Fruit fly (Drosophila melanogaster) whole organism, embryonic: ENCODE results near the gene Drsl2.
A peak's percentile ranks its signal among the peaks of the same experiment; 100 is the strongest.

ENCODE experiments used
- BtbVII ChIP-seq: fragments of 200-800 bp; sonication (Bioruptor generic); optimal IDR thresholded peaks from 3 replicates; lab custom pipeline; 2017; ENCODE audit warnings: missing biosample characterization, mild to moderate bottlenecking, missing genetic modification characterization
- CG11696 ChIP-seq: fragments of 200-800 bp; sonication (Bioruptor generic); IDR thresholded peaks from 2 replicates; pipeline ENCODE4 v1.3.6; 2022; ENCODE audit warnings: missing biosample characterization, missing genetic modification characterization
- CG12744 ChIP-seq: fragments of 200-800 bp; sonication (Bioruptor generic); optimal IDR thresholded peaks from 2 replicates; lab custom pipeline; 2016; ENCODE audit warnings: missing biosample characterization, missing genetic modification characterization
- CG12769 ChIP-seq: fragments of 200-800 bp; sonication (Bioruptor generic); optimal IDR thresholded peaks from 2 replicates; lab custom pipeline; 2019; ENCODE audit warnings: missing biosample characterization, mild to moderate bottlenecking, missing genetic modification characterization, moderate library complexity
- CG13775 ChIP-seq: fragments of 200-800 bp; sonication (Bioruptor generic); optimal IDR thresholded peaks from 3 replicates; lab custom pipeline; 2017; ENCODE audit warnings: missing biosample characterization, mild to moderate bottlenecking, missing genetic modification characterization
- CG15269 ChIP-seq: fragments of 200-800 bp; sonication (Bioruptor generic); optimal IDR thresholded peaks from 2 replicates; lab custom pipeline; 2018; ENCODE audit warnings: missing biosample characterization, mild to moderate bottlenecking, missing genetic modification characterization, moderate library complexity
- CG1603 ChIP-seq: fragments of 200-800 bp; sonication (Bioruptor generic); optimal IDR thresholded peaks from 2 replicates; lab custom pipeline; 2019; ENCODE audit warnings: missing biosample characterization, mild to moderate bottlenecking, missing genetic modification characterization, moderate library complexity
- CG17568 ChIP-seq: fragments of 200-800 bp; sonication (Bioruptor generic); optimal IDR thresholded peaks from 2 replicates; lab custom pipeline; 2018; ENCODE audit warnings: missing biosample characterization, mild to moderate bottlenecking, missing genetic modification characterization, moderate library complexity
- CG17912 ChIP-seq: fragments of 200-800 bp; sonication (Bioruptor generic); optimal IDR thresholded peaks from 2 replicates; lab custom pipeline; 2018; ENCODE audit warnings: missing biosample characterization, mild to moderate bottlenecking, missing genetic modification characterization
- CG18476 ChIP-seq: fragments of 200-800 bp; sonication (Bioruptor generic); optimal IDR thresholded peaks from 2 replicates; lab custom pipeline; 2016; ENCODE audit warnings: missing biosample characterization, mild to moderate bottlenecking, missing genetic modification characterization
- CG2712 ChIP-seq: fragments of 200-800 bp; optimal IDR thresholded peaks from 3 replicates; lab custom pipeline; 2019; ENCODE audit warnings: missing biosample characterization, mild to moderate bottlenecking, missing genetic modification characterization, moderate library complexity
- CG2889 ChIP-seq: fragments of 200-800 bp; sonication (Bioruptor generic); IDR thresholded peaks from 3 replicates; pipeline ENCODE4 v1.3.6; 2022; ENCODE audit warnings: missing biosample characterization, missing genetic modification characterization
- CG31388 ChIP-seq: fragments of 200-800 bp; sonication (Bioruptor generic); optimal IDR thresholded peaks from 2 replicates; lab custom pipeline; 2016; ENCODE audit warnings: missing biosample characterization, missing genetic modification characterization
- CG34224 ChIP-seq: fragments of 200-800 bp; sonication (Bioruptor generic); IDR thresholded peaks from 3 replicates; pipeline ENCODE4 v1.3.6; 2022; ENCODE audit warnings: missing biosample characterization, missing genetic modification characterization; ENCODE audit not compliant: partially characterized antibody
- CG34422 ChIP-seq: fragments of 200-800 bp; sonication (Bioruptor generic); IDR thresholded peaks from 3 replicates; pipeline ENCODE4 v1.3.6; 2022; ENCODE audit warnings: missing biosample characterization, missing genetic modification characterization
- CG4404 ChIP-seq: fragments of 200-800 bp; sonication (Bioruptor generic); IDR thresholded peaks from 2 replicates; pipeline ENCODE4 v1.3.6; 2022; ENCODE audit warnings: missing biosample characterization, missing genetic modification characterization
- CG5180 ChIP-seq: fragments of 200-800 bp; sonication (Bioruptor generic); optimal IDR thresholded peaks from 3 replicates; lab custom pipeline; 2017; ENCODE audit warnings: missing biosample characterization, missing genetic modification characterization, mild to moderate bottlenecking, moderate library complexity, missing genetic modification reagents
- CG5953 ChIP-seq: fragments of 200-800 bp; sonication (Bioruptor generic); IDR thresholded peaks from 2 replicates; pipeline ENCODE4 v1.3.6; 2022; ENCODE audit warnings: missing biosample characterization, missing genetic modification characterization
- CG6791 ChIP-seq: fragments of 200-800 bp; sonication (Bioruptor generic); IDR thresholded peaks from 3 replicates; pipeline ENCODE4 v1.3.6; 2022; ENCODE audit warnings: missing biosample characterization, missing genetic modification characterization; ENCODE audit not compliant: partially characterized antibody
- Dbx ChIP-seq: fragments of 200-800 bp; sonication (Bioruptor generic); IDR thresholded peaks from 3 replicates; pipeline ENCODE4 v1.3.6; 2022; ENCODE audit warnings: missing biosample characterization, missing genetic modification characterization
- Dip3 ChIP-seq: fragments of 200-800 bp; sonication (Bioruptor generic); optimal IDR thresholded peaks from 3 replicates; lab custom pipeline; 2016; ENCODE audit warnings: missing biosample characterization, missing genetic modification characterization
- Dref ChIP-seq: fragments of 200-800 bp; sonication (Bioruptor generic); IDR thresholded peaks from 2 replicates; pipeline ENCODE4 v1.3.6; 2022; ENCODE audit warnings: missing biosample characterization, missing genetic modification characterization
- Elba2 ChIP-seq: fragments of 200-800 bp; sonication (Bioruptor generic); optimal IDR thresholded peaks from 3 replicates; lab custom pipeline; 2016; ENCODE audit warnings: missing biosample characterization, missing genetic modification characterization
- Fer2 ChIP-seq: fragments of 200-800 bp; sonication (Bioruptor generic); optimal IDR thresholded peaks from 2 replicates; lab custom pipeline; 2018; ENCODE audit warnings: missing biosample characterization, mild to moderate bottlenecking, missing genetic modification characterization, moderate library complexity
- MBD-R2 ChIP-seq: fragments of 200-800 bp; sonication (Bioruptor generic); IDR thresholded peaks from 2 replicates; pipeline ENCODE4 v1.3.6; 2022; ENCODE audit warnings: missing biosample characterization, missing genetic modification characterization
- Nf-YB ChIP-seq: fragments of 200-800 bp; sonication (Bioruptor generic); optimal IDR thresholded peaks from 3 replicates; lab custom pipeline; 2019; ENCODE audit warnings: missing biosample characterization, mild to moderate bottlenecking, missing genetic modification characterization, moderate library complexity
- Side ChIP-seq: fragments of 200-800 bp; sonication (Bioruptor generic); optimal IDR thresholded peaks from 2 replicates; lab custom pipeline; 2016; ENCODE audit warnings: missing biosample characterization, missing genetic modification characterization
- Sox100B ChIP-seq: fragments of 200-800 bp; sonication (Bioruptor generic); optimal IDR thresholded peaks from 3 replicates; lab custom pipeline; 2018; ENCODE audit warnings: missing biosample characterization, mild to moderate bottlenecking, missing genetic modification characterization
- Taf1 ChIP-seq: fragments of 200-800 bp; sonication (Bioruptor generic); IDR thresholded peaks from 2 replicates; pipeline ENCODE4 v1.3.6; 2022; ENCODE audit warnings: missing biosample characterization, missing genetic modification characterization
- Usf ChIP-seq: fragments of 200-800 bp; sonication (Bioruptor generic); optimal IDR thresholded peaks from 2 replicates; lab custom pipeline; 2017; ENCODE audit warnings: missing genotype, missing biosample characterization, missing genetic modification characterization
- Xrp1 ChIP-seq: fragments of 200-800 bp; sonication (Bioruptor generic); IDR thresholded peaks from 2 replicates; pipeline ENCODE4 v1.3.6; 2022; ENCODE audit warnings: missing biosample characterization, missing genetic modification characterization
- al ChIP-seq: fragments of 200-800 bp; sonication (Bioruptor generic); IDR thresholded peaks from 2 replicates; pipeline ENCODE4 v1.3.6; 2022; ENCODE audit warnings: missing biosample characterization, missing genetic modification characterization
- bab2 ChIP-seq: fragments of 200-800 bp; sonication (Bioruptor generic); optimal IDR thresholded peaks from 2 replicates; lab custom pipeline; 2016; ENCODE audit warnings: missing biosample characterization, missing genetic modification characterization
- br ChIP-seq: fragments of >200 bp; optimal IDR thresholded peaks from 2 replicates; lab custom pipeline; 2017
- chinmo ChIP-seq: fragments of 200-800 bp; sonication (Bioruptor generic); IDR thresholded peaks from 4 replicates; pipeline ENCODE4 v1.3.6; 2022; ENCODE audit warnings: missing biosample characterization, missing genetic modification characterization; ENCODE audit not compliant: partially characterized antibody
- crol ChIP-seq: fragments of 200-800 bp; sonication (Bioruptor generic); IDR thresholded peaks from 2 replicates; pipeline ENCODE4 v1.3.6; 2022; ENCODE audit warnings: missing biosample characterization, missing genetic modification characterization
- disco-r ChIP-seq: fragments of 200-800 bp; sonication (Bioruptor generic); optimal IDR thresholded peaks from 2 replicates; lab custom pipeline; 2016; ENCODE audit warnings: missing biosample characterization, missing genetic modification characterization
- exex ChIP-seq: fragments of 200-800 bp; sonication (Bioruptor generic); optimal IDR thresholded peaks from 4 replicates; lab custom pipeline; 2018; ENCODE audit warnings: missing biosample characterization, mild to moderate bottlenecking, missing genetic modification characterization, moderate library complexity
- gem ChIP-seq: fragments of 200-800 bp; sonication (Bioruptor generic); optimal IDR thresholded peaks from 2 replicates; lab custom pipeline; 2019; ENCODE audit warnings: missing biosample characterization, mild to moderate bottlenecking, missing genetic modification characterization, moderate library complexity
- gsb ChIP-seq: fragments of 200-800 bp; sonication (Bioruptor generic); IDR thresholded peaks from 2 replicates; pipeline ENCODE4 v1.3.6; 2022; ENCODE audit warnings: missing biosample characterization, missing genetic modification characterization
- jing ChIP-seq: fragments of 200-800 bp; sonication (Bioruptor generic); optimal IDR thresholded peaks from 2 replicates; lab custom pipeline; 2018; ENCODE audit warnings: missing biosample characterization, mild to moderate bottlenecking, missing genetic modification characterization
- phol ChIP-seq: fragments of 200-800 bp; sonication (Bioruptor generic); optimal IDR thresholded peaks from 3 replicates; lab custom pipeline; 2018; ENCODE audit warnings: missing biosample characterization, mild to moderate bottlenecking, missing genetic modification characterization, moderate library complexity
- sc ChIP-seq, 3 experiments: fragments of >200 bp in 2 of 3; fragments of 200-800 bp in 1 of 3; sonication (Bioruptor generic) in 1 of 3; optimal IDR thresholded peaks; 2 replicates in 2 of 3; 3 replicates in 1 of 3; lab custom pipeline; 2017; ENCODE audit warnings: mild to moderate bottlenecking in 1 of 3, missing biosample characterization in 1 of 3, missing genetic modification characterization in 1 of 3, missing genetic modification reagents in 1 of 3
- shn ChIP-seq: fragments of 200-800 bp; sonication (Bioruptor generic); optimal IDR thresholded peaks from 3 replicates; lab custom pipeline; 2016; ENCODE audit warnings: missing biosample characterization, missing genetic modification characterization
- tio ChIP-seq: fragments of 200-800 bp; sonication (Bioruptor generic); optimal IDR thresholded peaks from 2 replicates; lab custom pipeline; 2017; ENCODE audit warnings: missing biosample characterization, missing genetic modification characterization, inconsistent platforms
- toy ChIP-seq: fragments of 200-800 bp; sonication (Bioruptor generic); IDR thresholded peaks from 2 replicates; pipeline ENCODE4 v1.3.6; 2022; ENCODE audit warnings: missing biosample characterization, missing genetic modification characterization
- unpg ChIP-seq: fragments of 200-800 bp; sonication (Bioruptor generic); optimal IDR thresholded peaks from 3 replicates; lab custom pipeline; 2018; ENCODE audit warnings: missing biosample characterization, mild to moderate bottlenecking, missing genetic modification characterization, moderate library complexity
- vnd ChIP-seq: fragments of 200-800 bp; sonication (Bioruptor generic); IDR thresholded peaks from 3 replicates; pipeline ENCODE4 v1.3.6; 2022; ENCODE audit warnings: missing biosample characterization, missing genetic modification characterization; ENCODE audit not compliant: partially characterized antibody
- vvl ChIP-seq: fragments of 200-800 bp; sonication (Bioruptor generic); IDR thresholded peaks from 2 replicates; pipeline ENCODE4 v1.3.6; 2022; ENCODE audit warnings: missing biosample characterization, missing genetic modification characterization

Drsl2 gene

dm6 chr3L:3336368-3337164 is 22.4 kb downstream of the Drsl2 start, which contains the start of the genes Drsl6 and kst (continued):
- no peak for TF ChIP-seq phol
- no peak for TF ChIP-seq Sox100B (GFP tag; lab: Kevin White, UChicago)
- peak; percentile 83 for TF ChIP-seq CG2712
- TF ChIP-seq Taf1 (GFP tag; lab: Robert Waterston, UW): no peak
- no peak for TF ChIP-seq br (lab: Kevin White, UChicago)
- TF ChIP-seq Dip3 (GFP tag; lab: Kevin White, UChicago): no peak
- no peak for TF ChIP-seq CG2889
- no peak for TF ChIP-seq CG5180
- TF ChIP-seq Elba2: peak; percentile 94
- no peak for TF ChIP-seq CG12769
- no peak for TF ChIP-seq exex (tag; lab: Kevin White, UChicago)
- no peak for TF ChIP-seq CG11696 (GFP tag; lab: Robert Waterston, UW)
- TF ChIP-seq bab2 (GFP tag; lab: Kevin White, UChicago): peak; percentile 2
- TF ChIP-seq CG13775 (GFP tag; lab: Kevin White, UChicago): no peak
- TF ChIP-seq vnd (GFP tag; lab: Robert Waterston, UW): no peak
- TF ChIP-seq shn: no peak
- no peak for TF ChIP-seq Usf (GFP tag; lab: Kevin White, UChicago)
- no peak; the same call in 1 of the 2 replicates for TF ChIP-seq MBD-R2 (GFP tag; lab: Robert Waterston, UW)
- no peak for TF ChIP-seq CG31388
- peak; percentile 53; the same call in 1 of the 3 replicates for TF ChIP-seq CG34422 (GFP tag; lab: Robert Waterston, UW)
- peak; percentile 72 for TF ChIP-seq vvl (GFP tag; lab: Robert Waterston, UW)
- no peak for TF ChIP-seq CG4404 (GFP tag; lab: Robert Waterston, UW)
- peak; percentile 33; the same call in 1 of the 3 replicates for TF ChIP-seq Dbx (GFP tag; lab: Robert Waterston, UW)
- no peak for TF ChIP-seq gsb (GFP tag; lab: Robert Waterston, UW)
- TF ChIP-seq Xrp1 (GFP tag; lab: Robert Waterston, UW): no peak
- TF ChIP-seq al (GFP tag; lab: Robert Waterston, UW): no peak
- no peak for TF ChIP-seq CG12744 (GFP tag; lab: Kevin White, UChicago)
- peak; percentile 63 for TF ChIP-seq CG1603 (tag; lab: Kevin White, UChicago)
- peak; percentile 75 for TF ChIP-seq Dref (GFP tag; lab: Robert Waterston, UW)
- no peak for TF ChIP-seq BtbVII (GFP tag; lab: Kevin White, UChicago)
- no peak for TF ChIP-seq CG15269 (tag; lab: Kevin White, UChicago)
- peak; percentile 0 for TF ChIP-seq jing (GFP tag; lab: Kevin White, UChicago)
- no peak for TF ChIP-seq toy (GFP tag; lab: Robert Waterston, UW)
- peak; percentile 22 for TF ChIP-seq Side (GFP tag; lab: Kevin White, UChicago)
- no peak for TF ChIP-seq Nf-YB (GFP tag; lab: Kevin White, UChicago)
- no peak for TF ChIP-seq unpg
- no peak for TF ChIP-seq disco-r (GFP tag; lab: Kevin White, UChicago)
- peak; percentile 79 for TF ChIP-seq gem
- no peak for TF ChIP-seq CG17568 (GFP tag; lab: Kevin White, UChicago)
- no peak for TF ChIP-seq crol (GFP tag; lab: Robert Waterston, UW)
- peak; percentile 75; the same call in 2 of the 4 replicates for TF ChIP-seq chinmo (GFP tag; lab: Robert Waterston, UW)
- no peak for TF ChIP-seq sc (optimal IDR thresholded peaks at IDR 0.05; lab: Kevin White, UChicago)
- TF ChIP-seq sc (GFP tag; optimal IDR thresholded peaks at IDR 0.05; lab: Kevin White, UChicago): no peak
- TF ChIP-seq CG5953: no peak
- no peak for TF ChIP-seq CG18476
- peak; percentile 64 for TF ChIP-seq CG34224
- peak; percentile 62 for TF ChIP-seq CG6791
- TF ChIP-seq Fer2: no peak
- no peak for TF ChIP-seq tio (GFP tag; lab: Kevin White, UChicago)
- no peak for TF ChIP-seq CG17912 (GFP tag; lab: Kevin White, UChicago)
